Worm (Caenorhabditis elegans) whole organism, L2 larva: Measurements from ENCODE around the gene sun-1.
A peak's percentile ranks its signal among the peaks of the same experiment; 100 is the strongest.

Experiments
- C34F6.9 ChIP-seq: fragments of 150-350 bp; optimal IDR thresholded peaks from 2 replicates; lab custom pipeline; 2014; ENCODE audit warnings: missing biosample characterization, missing genetic modification characterization
- F13H6.1 ChIP-seq: sonication (generic microtip); optimal IDR thresholded peaks from 2 replicates; lab custom pipeline; 2016; ENCODE audit warnings: missing genetic modification characterization, missing compliant biosample characterization
- R02D3.7 ChIP-seq: fragments of 150-350 bp; optimal IDR thresholded peaks from 2 replicates; lab custom pipeline; 2014; ENCODE audit warnings: missing biosample characterization, missing genetic modification characterization
- Y55F3AM.14 ChIP-seq: fragments of 200-800 bp; sonication (Bioruptor generic); optimal IDR thresholded peaks from 2 replicates; lab custom pipeline; 2018; ENCODE audit warnings: mild to moderate bottlenecking, missing genetic modification characterization, missing compliant biosample characterization
- ZK546.5 ChIP-seq: sonication (generic microtip); optimal IDR thresholded peaks from 2 replicates; lab custom pipeline; 2017; ENCODE audit warnings: missing biosample characterization, missing genetic modification characterization
- alr-1 ChIP-seq: fragments of 150-350 bp; optimal IDR thresholded peaks from 2 replicates; lab custom pipeline; 2014; ENCODE audit warnings: missing biosample characterization, missing genetic modification characterization
- aly-2 ChIP-seq: fragments of 150-350 bp; optimal IDR thresholded peaks from 2 replicates; lab custom pipeline; 2014; ENCODE audit warnings: missing biosample characterization, missing genetic modification characterization
- ama-1 ChIP-seq: fragments of 150-350 bp; optimal IDR thresholded peaks from 2 replicates; lab custom pipeline; 2018; ENCODE audit warnings: inconsistent platforms
- blmp-1 ChIP-seq: sonication (generic microtip); optimal IDR thresholded peaks from 2 replicates; lab custom pipeline; 2017; ENCODE audit warnings: missing genetic modification characterization, mild to moderate bottlenecking, missing compliant biosample characterization, antibody characterized with exemption, moderate library complexity; ENCODE audit not compliant: insufficient read depth
- ceh-16 ChIP-seq: fragments of 150-350 bp; optimal IDR thresholded peaks from 2 replicates; lab custom pipeline; 2014; ENCODE audit warnings: missing biosample characterization, missing genetic modification characterization
- ceh-82 ChIP-seq: fragments of 150-350 bp; optimal IDR thresholded peaks from 2 replicates; lab custom pipeline; 2014; ENCODE audit warnings: missing biosample characterization, missing genetic modification characterization
- crh-2 ChIP-seq: sonication (generic microtip); optimal IDR thresholded peaks from 2 replicates; lab custom pipeline; 2017; ENCODE audit warnings: missing biosample characterization, missing genetic modification characterization
- dmd-4 ChIP-seq: sonication (generic microtip); optimal IDR thresholded peaks from 2 replicates; lab custom pipeline; 2017; ENCODE audit warnings: missing biosample characterization, missing genetic modification characterization
- egl-27 ChIP-seq: sonication (generic microtip); optimal IDR thresholded peaks from 3 replicates; lab custom pipeline; 2017; ENCODE audit warnings: missing biosample characterization, missing genetic modification reagents, missing genetic modification characterization
- elt-1 ChIP-seq: fragments of 150-350 bp; optimal IDR thresholded peaks from 2 replicates; lab custom pipeline; 2014; ENCODE audit warnings: missing biosample characterization, missing genetic modification characterization
- elt-3 ChIP-seq: sonication (generic microtip); optimal IDR thresholded peaks from 2 replicates; lab custom pipeline; 2017; ENCODE audit warnings: missing biosample characterization, missing genetic modification characterization
- fos-1 ChIP-seq: fragments of 150-350 bp; optimal IDR thresholded peaks from 2 replicates; lab custom pipeline; 2014; ENCODE audit warnings: missing biosample characterization, missing genetic modification characterization
- gmeb-1 ChIP-seq: fragments of 150-350 bp; optimal IDR thresholded peaks from 2 replicates; lab custom pipeline; 2014; ENCODE audit warnings: missing biosample characterization, missing genetic modification characterization
- lin-11 ChIP-seq: fragments of 150-350 bp; sonication (generic microtip); optimal IDR thresholded peaks from 2 replicates; lab custom pipeline; 2014; ENCODE audit warnings: missing biosample characterization, missing genetic modification characterization, inconsistent platforms, mixed read lengths
- lin-39 ChIP-seq: fragments of 150-350 bp; optimal IDR thresholded peaks from 2 replicates; lab custom pipeline; 2014; ENCODE audit warnings: missing biosample characterization, missing genetic modification reagents, missing genetic modification characterization
- lsy-2 ChIP-seq, 2 experiments: fragments of 150-350 bp in 1 of 2; sonication (generic microtip) in 1 of 2; optimal IDR thresholded peaks; 2 replicates each; lab custom pipeline; 2014 to 2017; ENCODE audit warnings: missing biosample characterization in 2 of 2, missing genetic modification characterization in 2 of 2
- mab-5 ChIP-seq: fragments of 150-350 bp; optimal IDR thresholded peaks from 2 replicates; lab custom pipeline; 2014; ENCODE audit warnings: missing biosample characterization, missing genetic modification characterization
- mbf-1 ChIP-seq: sonication (generic microtip); optimal IDR thresholded peaks from 2 replicates; lab custom pipeline; 2017; ENCODE audit warnings: missing biosample characterization, missing genetic modification characterization
- mdl-1 ChIP-seq, 2 experiments: fragments of 150-350 bp in 1 of 2; sonication (generic microtip) in 1 of 2; optimal IDR thresholded peaks; 2 replicates each; lab custom pipeline; 2017; ENCODE audit warnings: missing biosample characterization in 2 of 2, missing genetic modification characterization in 2 of 2
- nhr-10 ChIP-seq: sonication (generic microtip); optimal IDR thresholded peaks from 2 replicates; lab custom pipeline; 2017; ENCODE audit warnings: missing biosample characterization, missing genetic modification characterization
- nhr-11 ChIP-seq: fragments of 150-350 bp; optimal IDR thresholded peaks from 2 replicates; lab custom pipeline; 2014; ENCODE audit warnings: missing biosample characterization, missing genetic modification characterization
- nhr-12 ChIP-seq: fragments of 150-350 bp; optimal IDR thresholded peaks from 2 replicates; lab custom pipeline; 2014; ENCODE audit warnings: missing biosample characterization, missing genetic modification characterization
- nhr-129 ChIP-seq: fragments of 150-350 bp; optimal IDR thresholded peaks from 2 replicates; lab custom pipeline; 2014; ENCODE audit warnings: missing biosample characterization, missing genetic modification characterization
- nhr-21 ChIP-seq: fragments of 150-350 bp; optimal IDR thresholded peaks from 2 replicates; lab custom pipeline; 2014; ENCODE audit warnings: missing biosample characterization, missing genetic modification characterization
- nhr-23 ChIP-seq: fragments of 150-350 bp; optimal IDR thresholded peaks from 2 replicates; lab custom pipeline; 2014; ENCODE audit warnings: missing biosample characterization, missing genetic modification reagents, missing genetic modification characterization
- nhr-237 ChIP-seq: fragments of 150-350 bp; optimal IDR thresholded peaks from 2 replicates; lab custom pipeline; 2014; ENCODE audit warnings: missing biosample characterization, missing genetic modification characterization
- nhr-25 ChIP-seq: fragments of 150-350 bp; sonication (generic microtip); optimal IDR thresholded peaks from 3 replicates; lab custom pipeline; 2014; ENCODE audit warnings: missing biosample characterization, missing genetic modification characterization
- nhr-6 ChIP-seq: fragments of 150-350 bp; optimal IDR thresholded peaks from 2 replicates; lab custom pipeline; 2014; ENCODE audit warnings: missing biosample characterization, missing genetic modification characterization
- nhr-77 ChIP-seq: fragments of 150-350 bp; optimal IDR thresholded peaks from 2 replicates; lab custom pipeline; 2014; ENCODE audit warnings: missing biosample characterization, missing genetic modification characterization
- skn-1 ChIP-seq: sonication (generic microtip); optimal IDR thresholded peaks from 2 replicates; lab custom pipeline; 2017; ENCODE audit warnings: missing biosample characterization, missing genetic modification characterization
- sma-3 ChIP-seq: sonication (generic microtip); optimal IDR thresholded peaks from 2 replicates; lab custom pipeline; 2016; ENCODE audit warnings: missing genetic modification reagents, missing genetic modification characterization, missing compliant biosample characterization
- sma-9 ChIP-seq, 2 experiments: fragments of 150-350 bp in 1 of 2; sonication (generic microtip) in 1 of 2; optimal IDR thresholded peaks; 2 replicates each; lab custom pipeline; 2014 to 2016; ENCODE audit warnings: missing genetic modification characterization in 2 of 2, mild to moderate bottlenecking in 1 of 2, missing biosample characterization in 1 of 2, missing compliant biosample characterization in 1 of 2, missing genetic modification reagents in 1 of 2, moderate library complexity in 1 of 2
- snpc-4 ChIP-seq: fragments of 150-350 bp; optimal IDR thresholded peaks from 2 replicates; lab custom pipeline; 2014; ENCODE audit warnings: missing biosample characterization, missing genetic modification characterization
- unc-39 ChIP-seq: fragments of 150-350 bp; optimal IDR thresholded peaks from 2 replicates; lab custom pipeline; 2014; ENCODE audit warnings: missing biosample characterization, missing genetic modification characterization
- unc-55 ChIP-seq: fragments of 150-350 bp; sonication (generic microtip); optimal IDR thresholded peaks from 3 replicates; lab custom pipeline; 2014; ENCODE audit warnings: missing biosample characterization, missing genetic modification reagents, missing genetic modification characterization
- unc-62 ChIP-seq: fragments of 150-350 bp; optimal IDR thresholded peaks from 2 replicates; lab custom pipeline; 2014; ENCODE audit warnings: missing biosample characterization, missing genetic modification reagents, missing genetic modification characterization
- zag-1 ChIP-seq: fragments of 150-350 bp; optimal IDR thresholded peaks from 2 replicates; lab custom pipeline; 2014; ENCODE audit warnings: missing biosample characterization, missing genetic modification characterization
- ztf-4 ChIP-seq: fragments of 150-350 bp; optimal IDR thresholded peaks from 2 replicates; lab custom pipeline; 2014; ENCODE audit warnings: missing biosample characterization, missing genetic modification characterization

sun-1 gene

DNA sequence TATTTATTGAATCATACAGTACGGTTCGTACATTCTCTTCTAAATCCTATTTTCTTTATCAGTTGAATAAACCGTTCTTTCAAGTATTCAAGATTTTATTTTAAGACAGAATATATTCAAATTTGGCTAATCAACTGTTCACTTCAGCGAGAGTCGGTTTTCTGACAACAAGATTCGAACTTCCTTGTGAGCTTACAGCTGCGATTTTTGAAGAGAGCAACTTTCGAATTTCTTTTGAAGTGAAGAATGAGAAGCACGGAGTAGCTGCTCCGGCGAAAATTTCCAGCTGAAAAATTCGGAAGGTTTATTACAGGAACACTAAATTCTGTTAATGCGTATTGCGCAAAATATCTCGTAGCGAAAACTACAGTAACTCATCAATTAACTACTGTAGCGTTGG is 11.9 kb downstream of the sun-1 start:
- no peak for TF ChIP-seq zag-1 (tag; lab: Kevin White, UChicago)
- no peak for TF ChIP-seq snpc-4 (tag; lab: Kevin White, UChicago)
- TF ChIP-seq sma-3 (GFP tag; lab: Kevin White, UChicago): no peak
- no peak for TF ChIP-seq ceh-82
- no peak for TF ChIP-seq fos-1
- no peak for TF ChIP-seq nhr-77 (tag; lab: Kevin White, UChicago)
- TF ChIP-seq C34F6.9 (tag; lab: Kevin White, UChicago): no peak
- no peak for TF ChIP-seq R02D3.7 (tag; lab: Kevin White, UChicago)

DNA sequence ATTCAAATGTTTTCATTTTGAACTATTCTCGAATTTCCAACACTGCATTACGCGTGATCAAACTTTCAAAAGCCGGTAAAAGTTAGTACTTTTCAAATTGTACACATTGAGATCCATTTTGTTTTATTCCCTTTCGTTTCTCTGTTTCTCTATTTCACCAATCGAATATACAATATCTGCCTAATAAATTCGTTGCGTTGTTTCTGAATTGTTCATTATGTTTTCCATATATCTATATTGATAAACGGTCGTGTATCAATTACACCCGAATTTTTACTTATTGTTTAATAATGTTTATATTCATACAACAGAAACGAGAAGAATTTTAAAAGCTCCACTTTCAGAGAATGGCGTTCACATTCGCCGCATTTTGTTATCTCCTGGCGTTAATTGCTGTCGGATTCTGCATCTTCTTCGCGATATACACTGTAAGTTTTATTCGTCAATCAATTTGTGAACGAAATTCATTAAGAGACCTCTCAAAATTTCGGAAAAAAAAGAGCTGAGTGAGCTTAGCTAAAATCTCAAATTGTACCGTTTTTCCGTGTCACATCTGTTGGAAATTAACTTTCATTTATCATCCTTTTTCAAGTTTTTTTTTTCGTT is 13.2 kb downstream of the sun-1 start, which contains the start of gene cni-1:
Gene cni-1 (plus strand): TSS at position 345 of the 606 bp plus-strand sequence.
- TF ChIP-seq R02D3.7 (tag; lab: Kevin White, UChicago) (no peak), ceh-16 (tag; lab: Kevin White, UChicago) (no peak), F13H6.1 (tag; lab: Kevin White, UChicago) (no peak), nhr-25 (tag; lab: Kevin White, UChicago) (no peak), elt-3 (tag; lab: Kevin White, UChicago) (no peak)

DNA sequence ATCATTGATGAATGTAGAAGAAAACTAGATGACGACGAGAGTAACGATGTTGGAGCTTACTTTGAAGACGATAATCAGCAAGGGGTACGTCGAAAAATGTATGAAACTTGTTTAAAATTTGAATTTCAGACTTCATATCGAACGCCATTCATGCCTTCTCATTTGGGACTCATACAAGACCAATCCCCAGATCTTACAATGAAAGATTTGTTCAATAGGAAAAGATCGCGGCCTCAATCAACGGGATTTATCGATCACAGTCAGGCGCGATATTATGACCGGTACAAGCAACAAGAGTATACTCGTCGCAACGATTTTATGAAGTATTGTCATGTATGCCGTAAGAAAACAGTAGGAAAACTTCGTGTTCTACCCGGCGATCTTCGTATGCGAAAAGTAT is 16.5 kb downstream of the sun-1 start:
- no peak for TF ChIP-seq mbf-1
- no peak for TF ChIP-seq lin-11 (tag; lab: Kevin White, UChicago)
- no peak for TF ChIP-seq C34F6.9 (tag; lab: Kevin White, UChicago)
- TF ChIP-seq mab-5 (tag; lab: Kevin White, UChicago): no peak
- TF ChIP-seq unc-55 (GFP tag; lab: Kevin White, UChicago): no peak
- no peak for TF ChIP-seq unc-62 (GFP tag; lab: Kevin White, UChicago)
- no peak for TF ChIP-seq lsy-2 (tag; optimal IDR thresholded peaks at IDR 0.05; lab: Kevin White, UChicago)
- no peak for TF ChIP-seq skn-1 (tag; lab: Kevin White, UChicago)
- TF ChIP-seq egl-27 (tag; lab: Kevin White, UChicago): no peak
- no peak for TF ChIP-seq nhr-12
- no peak for TF ChIP-seq crh-2 (tag; lab: Kevin White, UChicago)

ce11 chrV:13176117-13176753 is 17.1 kb downstream of the sun-1 start, which contains the start of gene him-17:
him-17 (plus strand) TSS chrV:13176711.
- TF ChIP-seq nhr-6 (tag; lab: Kevin White, UChicago) (no peak), ztf-4 (tag; lab: Kevin White, UChicago) (no peak), elt-1 (tag; lab: Kevin White, UChicago) (no peak), ama-1 (lab: Kevin White, UChicago) (peak; percentile 6), snpc-4 (tag; lab: Kevin White, UChicago) (peak; percentile 36), mdl-1 (tag; optimal IDR thresholded peaks at IDR 0.05; lab: Kevin White, UChicago) (peak in 1 of 2 experiments; percentile 9), gmeb-1 (peak; percentile 60), lsy-2 (tag; optimal IDR thresholded peaks at IDR 0.05; lab: Kevin White, UChicago) (no peak), nhr-12 (no peak), sma-9 (GFP tag; optimal IDR thresholded peaks at IDR 0.05; lab: Kevin White, UChicago) (peak; percentile 35), sma-9 (tag; optimal IDR thresholded peaks at IDR 0.05; lab: Kevin White, UChicago) (no peak), lin-39 (tag; lab: Kevin White, UChicago) (no peak), nhr-10 (tag; lab: Kevin White, UChicago) (no peak), nhr-237 (no peak), F13H6.1 (tag; lab: Kevin White, UChicago) (no peak), zag-1 (tag; lab: Kevin White, UChicago) (no peak), skn-1 (tag; lab: Kevin White, UChicago) (no peak), R02D3.7 (tag; lab: Kevin White, UChicago) (no peak), C34F6.9 (tag; lab: Kevin White, UChicago) (peak; percentile 22), mab-5 (tag; lab: Kevin White, UChicago) (peak; percentile 28), blmp-1 (tag; lab: Kevin White, UChicago) (no peak), unc-62 (GFP tag; lab: Kevin White, UChicago) (no peak), nhr-129 (no peak), fos-1 (no peak), egl-27 (tag; lab: Kevin White, UChicago) (no peak), unc-39 (tag; lab: Kevin White, UChicago) (no peak), nhr-21 (tag; lab: Kevin White, UChicago) (no peak), ceh-16 (tag; lab: Kevin White, UChicago) (no peak), mbf-1 (no peak), nhr-77 (tag; lab: Kevin White, UChicago) (no peak), alr-1 (no peak), nhr-11 (tag; lab: Kevin White, UChicago) (no peak), nhr-25 (tag; lab: Kevin White, UChicago) (no peak), ceh-82 (no peak), ZK546.5 (no peak), lin-11 (tag; lab: Kevin White, UChicago) (peak; percentile 25), Y55F3AM.14 (GFP tag; lab: Kevin White, UChicago) (no peak), aly-2 (tag; lab: Kevin White, UChicago) (no peak), nhr-23 (tag; lab: Kevin White, UChicago) (no peak), dmd-4 (tag; lab: Kevin White, UChicago) (no peak), unc-55 (GFP tag; lab: Kevin White, UChicago) (peak; percentile 51)
